Worm (Caenorhabditis elegans) whole organism, L2 larva: ENCODE measurements around the gene dcaf-1.

ENCODE experiments used
- C34F6.9 ChIP-seq: fragments of 150-350 bp; optimal IDR thresholded peaks from 2 replicates; lab custom pipeline; 2014; ENCODE audit warnings: missing biosample characterization, missing genetic modification characterization
- F13H6.1 ChIP-seq: sonication (generic microtip); optimal IDR thresholded peaks from 2 replicates; lab custom pipeline; 2016; ENCODE audit warnings: missing genetic modification characterization, missing compliant biosample characterization
- R02D3.7 ChIP-seq: fragments of 150-350 bp; optimal IDR thresholded peaks from 2 replicates; lab custom pipeline; 2014; ENCODE audit warnings: missing biosample characterization, missing genetic modification characterization
- Y55F3AM.14 ChIP-seq: fragments of 200-800 bp; sonication (Bioruptor generic); optimal IDR thresholded peaks from 2 replicates; lab custom pipeline; 2018; ENCODE audit warnings: mild to moderate bottlenecking, missing genetic modification characterization, missing compliant biosample characterization
- ama-1 ChIP-seq: fragments of 150-350 bp; optimal IDR thresholded peaks from 2 replicates; lab custom pipeline; 2018; ENCODE audit warnings: inconsistent platforms
- ceh-16 ChIP-seq: fragments of 150-350 bp; optimal IDR thresholded peaks from 2 replicates; lab custom pipeline; 2014; ENCODE audit warnings: missing biosample characterization, missing genetic modification characterization
- ceh-82 ChIP-seq: fragments of 150-350 bp; optimal IDR thresholded peaks from 2 replicates; lab custom pipeline; 2014; ENCODE audit warnings: missing biosample characterization, missing genetic modification characterization
- dmd-4 ChIP-seq: sonication (generic microtip); optimal IDR thresholded peaks from 2 replicates; lab custom pipeline; 2017; ENCODE audit warnings: missing biosample characterization, missing genetic modification characterization
- gmeb-1 ChIP-seq: fragments of 150-350 bp; optimal IDR thresholded peaks from 2 replicates; lab custom pipeline; 2014; ENCODE audit warnings: missing biosample characterization, missing genetic modification characterization
- lin-11 ChIP-seq: fragments of 150-350 bp; sonication (generic microtip); optimal IDR thresholded peaks from 2 replicates; lab custom pipeline; 2014; ENCODE audit warnings: missing biosample characterization, missing genetic modification characterization, inconsistent platforms, mixed read lengths
- lin-13 ChIP-seq: fragments of 150-350 bp; optimal IDR thresholded peaks from 2 replicates; lab custom pipeline; 2014; ENCODE audit warnings: missing biosample characterization, missing genetic modification reagents, missing genetic modification characterization
- lin-39 ChIP-seq: fragments of 150-350 bp; optimal IDR thresholded peaks from 2 replicates; lab custom pipeline; 2014; ENCODE audit warnings: missing biosample characterization, missing genetic modification reagents, missing genetic modification characterization
- lsy-2 ChIP-seq, 2 experiments: fragments of 150-350 bp in 1 of 2; sonication (generic microtip) in 1 of 2; optimal IDR thresholded peaks; 2 replicates each; lab custom pipeline; 2014 to 2017; ENCODE audit warnings: missing biosample characterization in 2 of 2, missing genetic modification characterization in 2 of 2
- mab-5 ChIP-seq: fragments of 150-350 bp; optimal IDR thresholded peaks from 2 replicates; lab custom pipeline; 2014; ENCODE audit warnings: missing biosample characterization, missing genetic modification characterization
- mbf-1 ChIP-seq: sonication (generic microtip); optimal IDR thresholded peaks from 2 replicates; lab custom pipeline; 2017; ENCODE audit warnings: missing biosample characterization, missing genetic modification characterization
- mdl-1 ChIP-seq, 2 experiments: fragments of 150-350 bp in 1 of 2; sonication (generic microtip) in 1 of 2; optimal IDR thresholded peaks; 2 replicates each; lab custom pipeline; 2017; ENCODE audit warnings: missing biosample characterization in 2 of 2, missing genetic modification characterization in 2 of 2
- nhr-11 ChIP-seq: fragments of 150-350 bp; optimal IDR thresholded peaks from 2 replicates; lab custom pipeline; 2014; ENCODE audit warnings: missing biosample characterization, missing genetic modification characterization
- nhr-12 ChIP-seq: fragments of 150-350 bp; optimal IDR thresholded peaks from 2 replicates; lab custom pipeline; 2014; ENCODE audit warnings: missing biosample characterization, missing genetic modification characterization
- nhr-129 ChIP-seq: fragments of 150-350 bp; optimal IDR thresholded peaks from 2 replicates; lab custom pipeline; 2014; ENCODE audit warnings: missing biosample characterization, missing genetic modification characterization
- nhr-23 ChIP-seq: fragments of 150-350 bp; optimal IDR thresholded peaks from 2 replicates; lab custom pipeline; 2014; ENCODE audit warnings: missing biosample characterization, missing genetic modification reagents, missing genetic modification characterization
- nhr-237 ChIP-seq: fragments of 150-350 bp; optimal IDR thresholded peaks from 2 replicates; lab custom pipeline; 2014; ENCODE audit warnings: missing biosample characterization, missing genetic modification characterization
- nhr-25 ChIP-seq: fragments of 150-350 bp; sonication (generic microtip); optimal IDR thresholded peaks from 3 replicates; lab custom pipeline; 2014; ENCODE audit warnings: missing biosample characterization, missing genetic modification characterization
- peb-1 ChIP-seq: fragments of 150-350 bp; optimal IDR thresholded peaks from 2 replicates; lab custom pipeline; 2014; ENCODE audit warnings: missing biosample characterization, missing genetic modification characterization
- sem-4 ChIP-seq: fragments of 150-350 bp; optimal IDR thresholded peaks from 2 replicates; lab custom pipeline; 2014; ENCODE audit warnings: missing biosample characterization, missing genetic modification reagents, missing genetic modification characterization
- skn-1 ChIP-seq: sonication (generic microtip); optimal IDR thresholded peaks from 2 replicates; lab custom pipeline; 2017; ENCODE audit warnings: missing biosample characterization, missing genetic modification characterization
- sma-3 ChIP-seq: sonication (generic microtip); optimal IDR thresholded peaks from 2 replicates; lab custom pipeline; 2016; ENCODE audit warnings: missing genetic modification reagents, missing genetic modification characterization, missing compliant biosample characterization
- sma-9 ChIP-seq, 2 experiments: fragments of 150-350 bp in 1 of 2; sonication (generic microtip) in 1 of 2; optimal IDR thresholded peaks; 2 replicates each; lab custom pipeline; 2014 to 2016; ENCODE audit warnings: missing genetic modification characterization in 2 of 2, mild to moderate bottlenecking in 1 of 2, missing biosample characterization in 1 of 2, missing compliant biosample characterization in 1 of 2, missing genetic modification reagents in 1 of 2, moderate library complexity in 1 of 2
- unc-39 ChIP-seq: fragments of 150-350 bp; optimal IDR thresholded peaks from 2 replicates; lab custom pipeline; 2014; ENCODE audit warnings: missing biosample characterization, missing genetic modification characterization
- unc-55 ChIP-seq: fragments of 150-350 bp; sonication (generic microtip); optimal IDR thresholded peaks from 3 replicates; lab custom pipeline; 2014; ENCODE audit warnings: missing biosample characterization, missing genetic modification reagents, missing genetic modification characterization
- unc-62 ChIP-seq: fragments of 150-350 bp; optimal IDR thresholded peaks from 2 replicates; lab custom pipeline; 2014; ENCODE audit warnings: missing biosample characterization, missing genetic modification reagents, missing genetic modification characterization
- zag-1 ChIP-seq: fragments of 150-350 bp; optimal IDR thresholded peaks from 2 replicates; lab custom pipeline; 2014; ENCODE audit warnings: missing biosample characterization, missing genetic modification characterization

dcaf-1 gene

DNA sequence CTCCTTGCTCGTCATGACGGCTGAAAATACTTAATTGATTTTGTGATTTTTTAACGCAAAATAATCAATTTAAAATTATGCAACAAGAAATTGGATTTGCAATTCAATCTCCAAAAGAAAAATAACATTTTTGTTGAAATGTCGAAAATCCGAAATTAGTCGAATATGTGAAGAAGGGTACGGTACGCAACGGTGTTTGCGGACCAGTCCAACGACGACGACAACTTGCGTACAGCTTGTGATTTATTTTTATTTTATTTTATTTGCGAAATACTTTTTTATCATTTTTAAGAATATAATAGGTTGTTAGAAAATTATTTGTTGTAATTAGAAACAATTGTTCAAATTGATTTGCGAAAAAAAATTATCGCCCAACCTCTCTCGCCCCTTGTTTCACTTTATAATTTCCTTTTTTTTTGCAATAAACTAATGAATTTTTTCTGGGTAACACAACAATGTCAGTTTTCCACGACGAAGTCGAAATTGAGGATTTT, at the start of gene dcaf-1, which contains the start of gene dph-3:
dcaf-1 (minus strand) TSS at position 20 of the 494 bp plus-strand sequence.
dph-3 (plus strand) TSS at position 444 of the 494 bp plus-strand sequence.
- TF ChIP-seq sem-4 (tag; lab: Kevin White, UChicago) (no peak), nhr-129 (tag; lab: Kevin White, UChicago) (peak; percentile 40), ceh-82 (tag; lab: Kevin White, UChicago) (no peak), mab-5 (tag; lab: Kevin White, UChicago) (peak; percentile 20), C34F6.9 (tag; lab: Kevin White, UChicago) (peak; percentile 73), nhr-12 (tag; lab: Kevin White, UChicago) (no peak), lin-13 (GFP tag; lab: Kevin White, UChicago) (peak; percentile 62), sma-9 (GFP tag; optimal IDR thresholded peaks at IDR 0.05; lab: Kevin White, UChicago) (peak; percentile 11), sma-9 (tag; optimal IDR thresholded peaks at IDR 0.05; lab: Kevin White, UChicago) (no peak), lsy-2 (tag; optimal IDR thresholded peaks at IDR 0.05; lab: Kevin White, UChicago) (peak; percentile 90 to 98), gmeb-1 (tag; lab: Kevin White, UChicago) (peak; percentile 21)
- TF ChIP-seq, all 48 proteins: peak for 7

DNA sequence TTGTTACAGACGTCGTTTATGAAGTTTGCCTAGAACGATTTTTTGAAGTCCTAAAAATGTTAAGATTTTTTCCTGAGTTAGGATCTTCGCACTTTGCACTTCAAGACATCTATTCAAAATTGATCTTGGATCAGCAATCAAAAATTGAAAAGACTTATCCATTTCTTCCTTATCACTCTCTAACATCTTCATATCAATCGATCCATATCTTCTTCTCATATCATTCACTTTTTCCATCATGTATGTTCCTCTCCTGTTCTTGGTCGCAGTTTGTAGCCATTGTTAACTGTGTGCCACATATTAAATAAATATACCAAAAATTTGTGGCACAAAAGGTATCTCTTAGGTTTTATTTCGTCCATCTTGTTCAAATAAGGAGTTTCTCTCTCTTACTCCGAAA, 49.2 kb upstream of the dcaf-1 start:
- TF ChIP-seq unc-55 (GFP tag; lab: Kevin White, UChicago), result no peak

DNA sequence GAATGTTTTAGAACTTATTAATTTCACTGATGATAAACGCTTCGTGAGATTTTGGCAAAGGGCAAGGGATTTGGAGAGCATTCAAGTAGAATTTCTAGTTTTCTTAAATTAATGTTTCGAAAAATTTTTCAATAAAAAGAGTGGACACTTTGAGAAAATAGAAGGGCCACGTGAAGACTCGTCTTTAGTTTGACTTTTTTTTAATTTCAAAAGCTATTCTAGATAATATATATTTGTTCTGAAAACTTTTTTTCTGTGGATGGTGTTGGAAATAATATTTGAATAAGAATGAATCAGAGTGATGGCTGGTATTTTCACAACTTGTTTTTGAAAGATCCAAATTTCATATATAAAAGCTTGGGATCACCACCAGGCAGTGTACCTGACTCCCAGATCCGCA, 41.8 kb upstream of the dcaf-1 start, which contains the start of gene C28D4.8:
C28D4.8 (minus strand) TSS at position 101 of the 400 bp plus-strand sequence.
- no peak for TF ChIP-seq lsy-2 (tag; optimal IDR thresholded peaks at IDR 0.05; lab: Kevin White, UChicago)
- TF ChIP-seq unc-55 (GFP tag; lab: Kevin White, UChicago), result no peak
- TF ChIP-seq C34F6.9 (tag; lab: Kevin White, UChicago), result no peak
- no peak for TF ChIP-seq ceh-16 (tag; lab: Kevin White, UChicago)
- no peak for TF ChIP-seq nhr-25 (tag; lab: Kevin White, UChicago)
- no peak for TF ChIP-seq zag-1 (tag; lab: Kevin White, UChicago)
- TF ChIP-seq ceh-82 (tag; lab: Kevin White, UChicago), result no peak

DNA sequence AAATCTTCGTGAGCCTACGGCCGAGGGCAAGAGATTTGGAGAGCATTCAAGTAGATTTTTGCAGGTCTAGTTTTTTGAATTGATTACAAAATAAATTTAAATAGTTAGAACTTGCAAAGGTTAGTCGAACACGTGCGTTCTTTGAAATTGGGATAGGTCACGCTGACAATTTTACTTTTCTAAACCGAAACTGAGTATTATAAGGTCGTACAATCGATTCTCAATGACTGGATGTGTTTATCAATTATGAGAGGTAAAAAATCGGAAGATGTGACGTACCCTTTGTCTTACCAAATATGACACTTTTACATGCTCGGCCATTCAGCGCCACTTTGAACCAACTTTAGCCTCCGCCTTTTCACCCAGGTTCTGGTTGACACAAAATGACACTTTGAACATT, 40.2 kb upstream of the dcaf-1 start, which contains the start of gene C28D4.5:
C28D4.5 (minus strand) TSS at position 101 of the 400 bp plus-strand sequence.
- no peak for TF ChIP-seq nhr-23 (tag; lab: Kevin White, UChicago)
- no peak for TF ChIP-seq lin-39 (tag; lab: Kevin White, UChicago)
- TF ChIP-seq F13H6.1 (tag; lab: Kevin White, UChicago), result no peak
- TF ChIP-seq R02D3.7 (tag; lab: Kevin White, UChicago), result no peak
- TF ChIP-seq unc-62 (GFP tag; lab: Kevin White, UChicago), result no peak
- no peak for TF ChIP-seq ceh-82 (tag; lab: Kevin White, UChicago)
- TF ChIP-seq dmd-4 (tag; lab: Kevin White, UChicago), result no peak
- no peak for TF ChIP-seq mdl-1 (tag; optimal IDR thresholded peaks at IDR 0.05; lab: Kevin White, UChicago)
- no peak for TF ChIP-seq Y55F3AM.14 (GFP tag; lab: Kevin White, UChicago)
- TF ChIP-seq unc-39 (tag; lab: Kevin White, UChicago), result no peak

DNA sequence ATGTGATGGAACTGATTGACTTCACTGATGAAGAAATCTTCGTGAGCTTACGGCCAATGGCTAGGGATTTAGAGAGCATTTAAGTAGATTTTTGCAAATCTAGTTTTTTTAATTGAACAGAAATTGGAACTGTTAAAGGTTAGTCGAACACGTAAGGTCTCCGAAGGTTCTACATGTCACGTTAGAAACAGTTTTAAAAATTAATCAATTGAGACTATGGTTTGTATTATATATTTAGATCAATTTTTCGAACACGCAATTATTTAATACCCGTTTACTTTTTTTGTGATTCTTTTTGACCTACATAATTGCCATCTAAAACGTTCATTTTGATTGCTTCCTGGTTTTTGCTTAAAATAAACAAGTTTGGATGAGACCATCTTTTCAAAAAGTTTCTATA, 38.4 kb upstream of the dcaf-1 start, which contains the start of gene C28D4.4:
C28D4.4 (minus strand) TSS at position 101 of the 400 bp plus-strand sequence.
- TF ChIP-seq sma-3 (GFP tag; lab: Kevin White, UChicago) (no peak), nhr-11 (tag; lab: Kevin White, UChicago) (no peak), skn-1 (no peak), nhr-237 (tag; lab: Kevin White, UChicago) (no peak), sma-9 (GFP tag; optimal IDR thresholded peaks at IDR 0.05; lab: Kevin White, UChicago) (no peak), sma-9 (tag; optimal IDR thresholded peaks at IDR 0.05; lab: Kevin White, UChicago) (no peak), mdl-1 (tag; optimal IDR thresholded peaks at IDR 0.05; lab: Kevin White, UChicago) (no peak), peb-1 (tag; lab: Kevin White, UChicago) (no peak), mbf-1 (tag; lab: Kevin White, UChicago) (no peak), F13H6.1 (tag; lab: Kevin White, UChicago) (no peak), dmd-4 (tag; lab: Kevin White, UChicago) (no peak), lin-11 (tag; lab: Kevin White, UChicago) (no peak), ama-1 (lab: Kevin White, UChicago) (no peak)
- TF ChIP-seq, all 48 proteins: peak for 0
